Fruit fly (Drosophila melanogaster) ovary, adult (tissue): Measurements from ENCODE around the gene dgt1.
A peak's percentile ranks its signal among the peaks of the same experiment; 100 is the strongest.

Experiments used
- CG17801 ChIP-seq: fragments of 200-800 bp; optimal IDR thresholded peaks from 2 replicates; lab custom pipeline; 2019; ENCODE audit warnings: missing biosample characterization, mild to moderate bottlenecking, missing genetic modification characterization, moderate library complexity; ENCODE audit not compliant: partially characterized antibody

The dgt1 gene

dm6 chr3R:29861432-29862249 is 4.3 kb upstream of the dgt1 start, which contains the start of the genes CG15514 and RpS8:
CG15514 (minus strand) TSS chr3R:29861494.
RpS8 (plus strand) TSS chr3R:29861582.
- peak; percentile 74 for TF ChIP-seq CG17801 (GFP tag; lab: Kevin White, UChicago)

dm6 chr3R:29859763-29860162 is 2.5 kb upstream of the dgt1 start:
- TF ChIP-seq CG17801 (GFP tag; lab: Kevin White, UChicago): peak; percentile 27

dm6 chr3R:29858806-29859205 is 1.5 kb upstream of the dgt1 start, which contains the start of gene CG7824:
CG7824 (minus strand) TSS chr3R:29858936.
- TF ChIP-seq CG17801 (GFP tag; lab: Kevin White, UChicago): no peak

- no peak for TF ChIP-seq CG17801 (GFP tag; lab: Kevin White, UChicago)
These were observed 10.2 kb downstream of the dgt1 start for dm6 chr3R:29847126-29847525.

- no peak for TF ChIP-seq CG17801 (GFP tag; lab: Kevin White, UChicago)
These were observed 15.9 kb downstream of the dgt1 start, which contains the start of gene Cad99C for dm6 chr3R:29841293-29841791. Cad99C (plus strand) TSS chr3R:29841657.

- TF ChIP-seq CG17801 (GFP tag; lab: Kevin White, UChicago): peak; percentile 3
These were observed 17.5 kb downstream of the dgt1 start for dm6 chr3R:29839707-29840311.

dm6 chr3R:29838751-29839150 is 18.5 kb downstream of the dgt1 start:
- no peak for TF ChIP-seq CG17801 (GFP tag; lab: Kevin White, UChicago)

- no peak for TF ChIP-seq CG17801 (GFP tag; lab: Kevin White, UChicago)
These were observed 19.5 kb downstream of the dgt1 start for dm6 chr3R:29837771-29838170.

dm6 chr3R:29836188-29836587 is 21.1 kb downstream of the dgt1 start, which contains the start of gene CG42592:
CG42592 (minus strand) TSS chr3R:29836288.
- TF ChIP-seq CG17801 (GFP tag; lab: Kevin White, UChicago): no peak

dm6 chr3R:29835710-29836049 is 21.6 kb downstream of the dgt1 start, which contains the start of gene Prtl99C:
Prtl99C (plus strand) TSS chr3R:29835950.
- TF ChIP-seq CG17801 (GFP tag; lab: Kevin White, UChicago): no peak

dm6 chr3R:29834759-29835709 is 22.3 kb downstream of the dgt1 start, which contains the start of gene Atg16:
Atg16 (minus strand) TSS chr3R:29835101.
- no peak for TF ChIP-seq CG17801 (GFP tag; lab: Kevin White, UChicago)

dm6 chr3R:29830925-29831324 is 26.4 kb downstream of the dgt1 start:
- TF ChIP-seq CG17801 (GFP tag; lab: Kevin White, UChicago): no peak

dm6 chr3R:29829228-29829786 is 28.0 kb downstream of the dgt1 start:
- no peak for TF ChIP-seq CG17801 (GFP tag; lab: Kevin White, UChicago)
